Fruit fly (Drosophila melanogaster): Measurements from ENCODE around the gene DCX-EMAP.

DCX-EMAP gene

dm6 chr3L:14964862-14965261 lies 61.3 kb downstream of the DCX-EMAP start:
- TF ChIP-seq CG17801 (GFP tag; optimal IDR thresholded peaks at IDR 0.05; ENCODE audit: partially characterized antibody), result no peak

dm6 chr3L:14966199-14966858 lies 62.7 kb downstream of the DCX-EMAP start:
- no peak for TF ChIP-seq CG17801 (GFP tag; optimal IDR thresholded peaks at IDR 0.05; ENCODE audit: partially characterized antibody)

- TF ChIP-seq CG17801 (GFP tag; optimal IDR thresholded peaks at IDR 0.05; ENCODE audit: partially characterized antibody), result no peak
Observed at dm6 chr3L:14967691-14968538, 64.3 kb downstream of the DCX-EMAP start.

- no peak for TF ChIP-seq CG17801 (GFP tag; optimal IDR thresholded peaks at IDR 0.05; ENCODE audit: partially characterized antibody)
Observed at dm6 chr3L:14968553-14968952, 64.9 kb downstream of the DCX-EMAP start.

dm6 chr3L:14969171-14969570 lies 65.6 kb downstream of the DCX-EMAP start, which contains the start of gene Tom:
Tom (plus strand) TSS chr3L:14969344.
- no peak for TF ChIP-seq CG17801 (GFP tag; optimal IDR thresholded peaks at IDR 0.05; ENCODE audit: partially characterized antibody)

dm6 chr3L:14970213-14970612 lies 66.6 kb downstream of the DCX-EMAP start:
- no peak for TF ChIP-seq CG17801 (GFP tag; optimal IDR thresholded peaks at IDR 0.05; ENCODE audit: partially characterized antibody)

dm6 chr3L:14971893-14972624 lies 68.5 kb downstream of the DCX-EMAP start:
- TF ChIP-seq CG17801 (GFP tag; optimal IDR thresholded peaks at IDR 0.05; ENCODE audit: partially characterized antibody), result no peak

dm6 chr3L:14972625-14973250 lies 69.1 kb downstream of the DCX-EMAP start, which contains the start of gene Brd:
Brd (plus strand) TSS chr3L:14972667.
- TF ChIP-seq CG17801 (GFP tag; optimal IDR thresholded peaks at IDR 0.05; ENCODE audit: partially characterized antibody), result no peak

dm6 chr3L:14973251-14973625 lies 69.6 kb downstream of the DCX-EMAP start:
- TF ChIP-seq CG17801 (GFP tag; optimal IDR thresholded peaks at IDR 0.05; ENCODE audit: partially characterized antibody), result no peak

dm6 chr3L:14974513-14974912 lies 70.9 kb downstream of the DCX-EMAP start, which contains the start of gene Ocho:
Ocho (plus strand) TSS chr3L:14974848.
- no peak for TF ChIP-seq CG17801 (GFP tag; optimal IDR thresholded peaks at IDR 0.05; ENCODE audit: partially characterized antibody)

- no peak for TF ChIP-seq CG17801 (GFP tag; optimal IDR thresholded peaks at IDR 0.05; ENCODE audit: partially characterized antibody)
Observed at dm6 chr3L:14974952-14975351, 71.3 kb downstream of the DCX-EMAP start.

- no peak for TF ChIP-seq CG17801 (GFP tag; optimal IDR thresholded peaks at IDR 0.05; ENCODE audit: partially characterized antibody)
Observed at dm6 chr3L:14976026-14976425, 72.4 kb downstream of the DCX-EMAP start.

- no peak for TF ChIP-seq CG17801 (GFP tag; optimal IDR thresholded peaks at IDR 0.05; ENCODE audit: partially characterized antibody)
Observed at dm6 chr3L:14977536-14978495, 74.2 kb downstream of the DCX-EMAP start.

dm6 chr3L:14978496-14978894 lies 74.9 kb downstream of the DCX-EMAP start:
- no peak for TF ChIP-seq CG17801 (GFP tag; optimal IDR thresholded peaks at IDR 0.05; ENCODE audit: partially characterized antibody)
